Fruit fly (Drosophila melanogaster): ENCODE measurements around the gene RpS6.

Gene RpS6

DNA sequence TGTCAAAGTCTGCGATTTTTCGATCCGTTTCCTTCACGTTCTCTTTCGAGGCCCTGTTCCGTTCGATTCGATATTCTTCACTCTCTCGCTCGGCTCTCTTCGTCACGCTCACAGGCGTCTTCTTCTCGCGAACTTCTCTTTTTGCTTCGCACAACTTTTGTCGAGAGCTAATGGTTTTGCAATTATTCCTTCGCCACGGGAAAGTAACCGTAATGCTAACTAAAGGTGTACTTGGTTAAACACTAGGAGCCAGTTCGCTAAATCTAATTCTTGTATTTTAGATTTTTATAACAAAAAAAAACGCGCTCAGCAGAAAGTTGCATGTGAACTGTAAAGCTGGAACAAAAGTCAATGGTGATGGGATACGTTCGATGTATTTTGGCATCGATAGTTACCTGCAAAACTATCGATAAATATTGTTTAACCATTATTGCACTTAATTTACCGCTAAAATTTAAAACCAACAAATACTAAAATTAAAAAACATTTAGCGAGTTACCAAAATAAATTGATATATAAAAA is 30.0 kb upstream of the RpS6 start, which contains the start of gene mahe (continued):
- TF ChIP-seq tna (GFP tag; IDR thresholded peaks at IDR 0.05; ENCODE audit: partially characterized antibody), result peak; percentile 63
- TF ChIP-seq CG7372 (GFP tag; IDR thresholded peaks at IDR 0.05), result no peak
- no peak for TF ChIP-seq tx (GFP tag; optimal IDR thresholded peaks at IDR 0.05)
- 0 out of 2 replicates have a peak, but pooled peaks have one; percentile 8 for TF ChIP-seq stc (GFP tag; IDR thresholded peaks at IDR 0.05)
- TF ChIP-seq pfk (GFP tag; optimal IDR thresholded peaks at IDR 0.05), result peak; percentile 13
- no peak for TF ChIP-seq CG5953 (GFP tag; IDR thresholded peaks at IDR 0.05)
- peak; percentile 57 for TF ChIP-seq pzg (GFP tag; optimal IDR thresholded peaks at IDR 0.05)
- TF ChIP-seq Dp (GFP tag; optimal IDR thresholded peaks at IDR 0.05), result peak; percentile 80
- no peak for TF ChIP-seq CG12071 (GFP tag; optimal IDR thresholded peaks at IDR 0.05)
- TF ChIP-seq CG6654 (GFP tag; optimal IDR thresholded peaks at IDR 0.05), result no peak
- no peak for TF ChIP-seq CG12219 (GFP tag; optimal IDR thresholded peaks at IDR 0.05)
- TF ChIP-seq Asciz (GFP tag; optimal IDR thresholded peaks at IDR 0.05), result no peak
- TF ChIP-seq ara (GFP tag; IDR thresholded peaks at IDR 0.05), result no peak
- no peak for TF ChIP-seq lov (optimal IDR thresholded peaks at IDR 0.05)
- TF ChIP-seq lov (GFP tag; IDR thresholded peaks at IDR 0.05), result no peak
- no peak for TF ChIP-seq cg (GFP tag; optimal IDR thresholded peaks at IDR 0.05)
- TF ChIP-seq Six4 (GFP tag; optimal IDR thresholded peaks at IDR 0.05), result no peak
- no peak for TF ChIP-seq pan (optimal IDR thresholded peaks at IDR 0.05)
- TF ChIP-seq pan (GFP tag; optimal IDR thresholded peaks at IDR 0.05 in 1 of 2, IDR thresholded peaks at IDR 0.05 in 1 of 2), result no peak
- TF ChIP-seq CG12659 (GFP tag; optimal IDR thresholded peaks at IDR 0.05), result peak; percentile 49
- TF ChIP-seq CG17568 (GFP tag; optimal IDR thresholded peaks at IDR 0.05), result peak; percentile 46
- peak; percentile 72 for TF ChIP-seq CG14860 (GFP tag; IDR thresholded peaks at IDR 0.05; ENCODE audit: partially characterized antibody)
- TF ChIP-seq Abd-B (GFP tag; optimal IDR thresholded peaks at IDR 0.05), result no peak
- no peak for TF ChIP-seq CG4820 (GFP tag; optimal IDR thresholded peaks at IDR 0.05)
- TF ChIP-seq CG18599 (GFP tag; optimal IDR thresholded peaks at IDR 0.05), result no peak
- TF ChIP-seq CG1792 (GFP tag; optimal IDR thresholded peaks at IDR 0.05), result no peak
- TF ChIP-seq CG11093 (GFP tag; IDR thresholded peaks at IDR 0.05), result no peak
- TF ChIP-seq gcm2 (GFP tag; optimal IDR thresholded peaks at IDR 0.05), result no peak
- no peak for TF ChIP-seq slou (GFP tag; optimal IDR thresholded peaks at IDR 0.05)
- no peak for TF ChIP-seq danr (GFP tag; IDR thresholded peaks at IDR 0.05)
- no peak for TF ChIP-seq CG2120 (GFP tag; optimal IDR thresholded peaks at IDR 0.05)
- peak; percentile 80 for TF ChIP-seq CG16813 (GFP tag; IDR thresholded peaks at IDR 0.05; ENCODE audit: partially characterized antibody)
- no peak for TF ChIP-seq CG4424 (GFP tag; optimal IDR thresholded peaks at IDR 0.05)
- peak; percentile 93 for TF ChIP-seq chinmo (GFP tag; IDR thresholded peaks at IDR 0.05; ENCODE audit: partially characterized antibody)
- TF ChIP-seq fd102C (GFP tag; optimal IDR thresholded peaks at IDR 0.05), result no peak
- peak; percentile 18 for TF ChIP-seq gsb-n (tag; optimal IDR thresholded peaks at IDR 0.05)
- TF ChIP-seq Dip2 (GFP tag; IDR thresholded peaks at IDR 0.05), result no peak
- TF ChIP-seq CG12299 (tag; optimal IDR thresholded peaks at IDR 0.05), result no peak
- no peak for TF ChIP-seq CG2875 (GFP tag; optimal IDR thresholded peaks at IDR 0.05)
- no peak for TF ChIP-seq tin (GFP tag; optimal IDR thresholded peaks at IDR 0.05)
- no peak for TF ChIP-seq CG13624 (GFP tag; optimal IDR thresholded peaks at IDR 0.05)
- TF ChIP-seq CG12942 (GFP tag; optimal IDR thresholded peaks at IDR 0.05), result no peak
- TF ChIP-seq sens (GFP tag), result peak; percentile 56
- peak; percentile 60 for TF ChIP-seq CG1233 (GFP tag; optimal IDR thresholded peaks at IDR 0.05)
- TF ChIP-seq sug (tag; optimal IDR thresholded peaks at IDR 0.05), result no peak
- peak; percentile 87 for TF ChIP-seq Dll (GFP tag; IDR thresholded peaks at IDR 0.05; ENCODE audit: partially characterized antibody)
- TF ChIP-seq rib (GFP tag; IDR thresholded peaks at IDR 0.05), result no peak
- no peak for TF ChIP-seq cato (GFP tag; optimal IDR thresholded peaks at IDR 0.05; ENCODE audit: borderline replicate concordance)
- peak; percentile 37 for TF ChIP-seq zen (tag; optimal IDR thresholded peaks at IDR 0.05)
- TF ChIP-seq pros (GFP tag; optimal IDR thresholded peaks at IDR 0.05), result peak; percentile 46
- TF ChIP-seq Tbp (GFP tag; optimal IDR thresholded peaks at IDR 0.05), result no peak

Measured in whole organism, embryonic.